Worm (Caenorhabditis elegans): ENCODE measurements around the gene fbxa-128.

fbxa-128 gene

ce11 chrIII:11138922-11139321, at the start of gene fbxa-128:
Gene fbxa-128 (minus strand): TSS chrIII:11139113.
- TF ChIP-seq dve-1 (tag; optimal IDR thresholded peaks at IDR 0.05; ENCODE audit: insufficient read depth) (peak; percentile 83), mdl-1 (tag; optimal IDR thresholded peaks at IDR 0.05) (no peak), daf-16 (GFP tag; optimal IDR thresholded peaks at IDR 0.05) (no peak), daf-16 (tag; optimal IDR thresholded peaks at IDR 0.05) (peak; percentile 50), F10B5.3 (tag; optimal IDR thresholded peaks at IDR 0.05) (no peak), hmg-1.1 (GFP tag; IDR thresholded peaks at IDR 0.05) (peak; percentile 30; the same call in 1 of the 2 replicates), hlh-30 (tag; optimal IDR thresholded peaks at IDR 0.05; ENCODE audit: insufficient read depth) (peak; percentile 7), duxl-1 (tag; optimal IDR thresholded peaks at IDR 0.05; ENCODE audit: poor library complexity) (no peak), nhr-28 (tag; optimal IDR thresholded peaks at IDR 0.05) (peak; percentile 46), Y48G9A.11 (GFP tag; IDR thresholded peaks at IDR 0.05) (no peak), pha-4 (GFP tag; IDR thresholded peaks at IDR 0.05) (no peak), pha-4 (tag; optimal IDR thresholded peaks at IDR 0.05) (peak; percentile 19), lsy-2 (tag; optimal IDR thresholded peaks at IDR 0.05) (peak in 1 of 2 experiments; percentile 77), zag-1 (tag; optimal IDR thresholded peaks at IDR 0.05) (no peak), dmd-6 (GFP tag; IDR thresholded peaks at IDR 0.05) (0 out of 2 replicates have a peak, but pooled peaks have one; percentile 31), nhr-6 (tag; optimal IDR thresholded peaks at IDR 0.05) (peak; percentile 78), dpl-1 (GFP tag; optimal IDR thresholded peaks at IDR 0.05) (peak; percentile 69), zip-2 (tag; optimal IDR thresholded peaks at IDR 0.05) (peak; percentile 88), pqm-1 (tag; optimal IDR thresholded peaks at IDR 0.05) (peak; percentile 7), mep-1 (tag; optimal IDR thresholded peaks at IDR 0.05) (peak; percentile 29)

DNA sequence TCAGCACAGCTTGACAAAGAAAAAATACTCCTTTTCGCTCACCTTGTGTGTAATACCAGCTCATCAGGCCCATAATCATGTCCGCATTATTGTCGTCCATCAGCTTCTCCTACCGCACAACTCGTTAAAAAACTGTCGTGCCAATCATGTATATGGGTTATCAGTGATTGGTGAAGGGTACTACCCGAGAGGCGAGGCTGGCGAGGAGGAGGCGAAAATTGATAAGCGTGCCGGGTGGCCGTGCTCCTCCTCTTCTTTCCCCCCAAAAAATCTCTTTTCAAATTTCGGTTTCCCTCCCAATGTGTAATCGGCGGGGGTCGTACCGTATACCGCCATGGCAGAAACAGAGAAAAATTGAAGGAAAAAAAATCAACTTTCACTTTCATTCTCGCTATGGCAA, 49.2 kb upstream of the fbxa-128 start:
- TF ChIP-seq nhr-11 (tag; optimal IDR thresholded peaks at IDR 0.05) (no peak), lin-38 (GFP tag; IDR thresholded peaks at IDR 0.05) (no peak), lin-15B (tag; optimal IDR thresholded peaks at IDR 0.05) (no peak), dmd-6 (GFP tag; IDR thresholded peaks at IDR 0.05) (peak; percentile 31; the same call in 1 of the 2 replicates), dmd-9 (GFP tag; IDR thresholded peaks at IDR 0.05) (no peak), tra-1 (GFP tag; IDR thresholded peaks at IDR 0.05) (peak; percentile 56; the same call in 1 of the 2 replicates), zip-11 (GFP tag; IDR thresholded peaks at IDR 0.05) (no peak), T26A8.4 (GFP tag; IDR thresholded peaks at IDR 0.05) (no peak), dve-1 (tag; optimal IDR thresholded peaks at IDR 0.05; ENCODE audit: insufficient read depth) (no peak), unc-62 (GFP tag; optimal IDR thresholded peaks at IDR 0.05 in 1 of 2) (peak in 1 of 2 experiments; percentile 25), unc-62 (tag; optimal IDR thresholded peaks at IDR 0.05) (no peak), pqm-1 (tag; optimal IDR thresholded peaks at IDR 0.05) (peak; percentile 48), zip-2 (tag; optimal IDR thresholded peaks at IDR 0.05) (no peak), nhr-28 (tag; optimal IDR thresholded peaks at IDR 0.05) (peak; percentile 16), nhr-42 (GFP tag; IDR thresholded peaks at IDR 0.05) (no peak), daf-16 (GFP tag; optimal IDR thresholded peaks at IDR 0.05) (no peak), daf-16 (tag; optimal IDR thresholded peaks at IDR 0.05) (peak; percentile 7), R02D3.7 (tag; optimal IDR thresholded peaks at IDR 0.05) (no peak), hlh-30 (tag; optimal IDR thresholded peaks at IDR 0.05; ENCODE audit: insufficient read depth) (no peak), lin-1 (GFP tag; IDR thresholded peaks at IDR 0.05) (peak; percentile 21; the same call in 1 of the 2 replicates), gei-8 (GFP tag; optimal IDR thresholded peaks at IDR 0.05) (no peak), zfp-3 (GFP tag; conservative IDR thresholded peaks at IDR 0.05) (no peak), set-16 (GFP tag; IDR thresholded peaks at IDR 0.05) (0 out of 2 replicates have a peak, but pooled peaks have one; percentile 12), aha-1 (tag) (no peak)

ce11 chrIII:11185483-11186115, 46.7 kb upstream of the fbxa-128 start:
- TF ChIP-seq dpl-1 (GFP tag; optimal IDR thresholded peaks at IDR 0.05) (no peak), hlh-11 (tag; optimal IDR thresholded peaks at IDR 0.05) (peak; percentile 70), F10B5.3 (tag; optimal IDR thresholded peaks at IDR 0.05) (no peak), lir-3 (tag; optimal IDR thresholded peaks at IDR 0.05) (no peak), ztf-11 (tag; optimal IDR thresholded peaks at IDR 0.05) (no peak), aha-1 (tag) (peak; percentile 97), nhr-111 (GFP tag; optimal IDR thresholded peaks at IDR 0.05) (no peak), ctbp-1 (GFP tag; IDR thresholded peaks at IDR 0.05) (0 out of 2 replicates have a peak, but pooled peaks have one; percentile 60), nhr-102 (tag; optimal IDR thresholded peaks at IDR 0.05) (peak; percentile 21), aly-2 (tag; optimal IDR thresholded peaks at IDR 0.05) (no peak), tag-97 (GFP tag; IDR thresholded peaks at IDR 0.05) (no peak), ceh-20 (GFP tag; IDR thresholded peaks at IDR 0.05) (no peak), arid-1 (GFP tag; conservative IDR thresholded peaks at IDR 0.05) (no peak), mxl-2 (GFP tag; conservative IDR thresholded peaks at IDR 0.05) (no peak), dmd-6 (GFP tag; IDR thresholded peaks at IDR 0.05) (peak; percentile 15; the same call in 1 of the 2 replicates), hmg-1.1 (GFP tag; IDR thresholded peaks at IDR 0.05) (peak; percentile 48; the same call in 1 of the 2 replicates), mdl-1 (tag; optimal IDR thresholded peaks at IDR 0.05) (peak in 1 of 2 experiments; percentile 84)
